Fruit fly (Drosophila melanogaster) whole organism: Measurements from ENCODE around the gene geko.

Experiments
- CG8478 ChIP-seq: fragments of >200 bp; optimal IDR thresholded peaks from 2 replicates; lab custom pipeline; 2018; ENCODE audit warnings: inconsistent platforms
- Dll ChIP-seq: fragments of >200 bp; optimal IDR thresholded peaks from 2 replicates; lab custom pipeline; 2017
- psq ChIP-seq: fragments of >200 bp; optimal IDR thresholded peaks from 2 replicates; lab custom pipeline; 2017
- usp ChIP-seq: fragments of >200 bp; optimal IDR thresholded peaks from 2 replicates; lab custom pipeline; 2017; ENCODE audit warnings: missing biosample characterization, missing genetic modification characterization, mixed read lengths

DNA sequence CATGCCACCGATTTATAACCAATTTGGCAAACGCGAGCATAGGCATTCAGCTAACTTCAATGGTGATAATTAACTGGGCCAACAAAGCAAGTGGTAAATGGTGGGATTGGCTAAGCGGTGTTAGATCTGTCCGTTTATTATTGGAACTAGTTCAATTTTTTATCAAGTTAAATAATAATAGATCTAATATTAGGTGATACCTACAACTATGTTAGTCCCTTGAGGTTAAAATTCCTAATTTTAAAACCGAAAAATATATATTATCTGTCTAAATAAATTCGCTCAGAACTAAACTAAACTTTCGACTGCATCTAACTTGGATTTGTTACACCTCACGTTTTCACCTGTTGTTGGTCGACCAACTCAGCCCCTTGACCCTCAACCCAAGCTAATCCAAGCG lies 8.4 kb downstream of the geko start:
- TF ChIP-seq Dll (lab: Kevin White, UChicago) (no peak), psq (lab: Kevin White, UChicago) (no peak), CG8478 (no peak), usp (GFP tag; lab: Kevin White, UChicago) (no peak)
